Fruit fly (Drosophila melanogaster) whole organism, embryonic: ENCODE measurements around the gene glu.
A peak's percentile ranks its signal among the peaks of the same experiment; 100 is the strongest.

Source experiments
- Asciz ChIP-seq: fragments of 200-800 bp; sonication (Bioruptor generic); optimal IDR thresholded peaks from 2 replicates; lab custom pipeline; 2017; ENCODE audit warnings: missing biosample characterization, mild to moderate bottlenecking, missing genetic modification characterization, missing genetic modification reagents
- CG10321 ChIP-seq: fragments of 200-800 bp; sonication (Bioruptor generic); IDR thresholded peaks from 2 replicates; pipeline ENCODE4 v1.3.6; 2022; ENCODE audit warnings: missing biosample characterization, missing genetic modification characterization
- CG10366 ChIP-seq: fragments of 200-800 bp; sonication (Bioruptor generic); IDR thresholded peaks from 2 replicates; pipeline ENCODE4 v1.3.6; 2022; ENCODE audit warnings: missing biosample characterization, missing genetic modification characterization
- CG11085 ChIP-seq: fragments of 200-800 bp; sonication (Bioruptor generic); IDR thresholded peaks from 2 replicates; pipeline ENCODE4 v1.3.6; 2022; ENCODE audit warnings: missing biosample characterization, missing genetic modification characterization
- CG11695 ChIP-seq: fragments of 200-800 bp; sonication (Bioruptor generic); IDR thresholded peaks from 3 replicates; pipeline ENCODE4 v1.3.6; 2022; ENCODE audit warnings: missing biosample characterization, missing genetic modification characterization
- CG12155 ChIP-seq: fragments of 200-800 bp; sonication (Bioruptor generic); optimal IDR thresholded peaks from 3 replicates; lab custom pipeline; 2016; ENCODE audit warnings: missing biosample characterization, missing genetic modification characterization
- CG14014 ChIP-seq: fragments of 200-800 bp; sonication (Bioruptor generic); IDR thresholded peaks from 2 replicates; pipeline ENCODE4 v1.3.6; 2022; ENCODE audit warnings: missing biosample characterization, missing genetic modification characterization
- CG15011 ChIP-seq: fragments of 200-800 bp; sonication (Bioruptor generic); optimal IDR thresholded peaks from 3 replicates; lab custom pipeline; 2018; ENCODE audit warnings: missing biosample characterization, mild to moderate bottlenecking, missing genetic modification characterization
- CG15479 ChIP-seq: fragments of 200-800 bp; sonication (Bioruptor generic); optimal IDR thresholded peaks from 3 replicates; lab custom pipeline; 2019; ENCODE audit warnings: missing biosample characterization, mild to moderate bottlenecking, missing genetic modification characterization, moderate library complexity
- CG17612 ChIP-seq: fragments of 200-800 bp; sonication (Bioruptor generic); IDR thresholded peaks from 2 replicates; pipeline ENCODE4 v1.3.6; 2022; ENCODE audit warnings: missing biosample characterization, missing genetic modification characterization
- CG1832 ChIP-seq: fragments of 200-800 bp; sonication (Bioruptor generic); optimal IDR thresholded peaks from 2 replicates; lab custom pipeline; 2017; ENCODE audit warnings: missing biosample characterization, mild to moderate bottlenecking, missing genetic modification characterization, inconsistent platforms
- CG30020 ChIP-seq: fragments of 200-800 bp; optimal IDR thresholded peaks from 2 replicates; lab custom pipeline; 2019; ENCODE audit warnings: missing biosample characterization, mild to moderate bottlenecking, missing genetic modification characterization, moderate library complexity
- CG31441 ChIP-seq: fragments of 200-800 bp; sonication (Bioruptor generic); IDR thresholded peaks from 2 replicates; pipeline ENCODE4 v1.3.6; 2022; ENCODE audit warnings: missing biosample characterization, missing genetic modification characterization
- CG8290 ChIP-seq, 3 experiments: fragments of 200-800 bp; sonication (Bioruptor generic); optimal IDR thresholded peaks; 2 replicates each; lab custom pipeline; 2016 to 2019; ENCODE audit warnings: missing biosample characterization in 3 of 3, missing genetic modification characterization in 3 of 3, mild to moderate bottlenecking in 2 of 3, moderate library complexity in 1 of 3
- CG8359 ChIP-seq: fragments of 200-800 bp; sonication (Bioruptor generic); optimal IDR thresholded peaks from 2 replicates; lab custom pipeline; 2017; ENCODE audit warnings: missing biosample characterization, mild to moderate bottlenecking, missing genetic modification characterization, borderline replicate concordance
- CG8478 ChIP-seq: fragments of >200 bp; optimal IDR thresholded peaks from 2 replicates; lab custom pipeline; 2018
- CG9727 ChIP-seq: fragments of 200-800 bp; sonication (Bioruptor generic); optimal IDR thresholded peaks from 3 replicates; lab custom pipeline; 2017; ENCODE audit warnings: missing biosample characterization, mild to moderate bottlenecking, missing genetic modification characterization
- D19B ChIP-seq: fragments of 200-800 bp; sonication (Bioruptor generic); optimal IDR thresholded peaks from 2 replicates; lab custom pipeline; 2017; ENCODE audit warnings: missing biosample characterization, mild to moderate bottlenecking, missing genetic modification characterization
- Dp ChIP-seq: fragments of 200-800 bp; sonication (Bioruptor generic); optimal IDR thresholded peaks from 2 replicates; lab custom pipeline; 2018; ENCODE audit warnings: missing biosample characterization, mild to moderate bottlenecking, missing genetic modification characterization, moderate library complexity
- E2f1 ChIP-seq: fragments of 200-800 bp; sonication (Bioruptor generic); IDR thresholded peaks from 2 replicates; pipeline ENCODE4 v1.3.6; 2022; ENCODE audit warnings: missing biosample characterization, missing genetic modification characterization
- Ets65A ChIP-seq: fragments of 200-800 bp; sonication (Bioruptor generic); peaks from one replicate; lab custom pipeline; 2016; ENCODE audit warnings: missing biosample characterization, missing genetic modification characterization
- Gsc ChIP-seq: fragments of 200-800 bp; sonication (Bioruptor generic); IDR thresholded peaks from 2 replicates; pipeline ENCODE4 v1.3.6; 2022; ENCODE audit warnings: missing biosample characterization, missing genetic modification characterization
- Hmr ChIP-seq: fragments of 200-800 bp; sonication (Bioruptor generic); optimal IDR thresholded peaks from 3 replicates; lab custom pipeline; 2017; ENCODE audit warnings: mild to moderate bottlenecking, missing biosample characterization, missing genetic modification reagents, missing genetic modification characterization
- Med ChIP-seq: fragments of 200-800 bp; sonication (Bioruptor generic); peaks from one replicate; lab custom pipeline; 2016; ENCODE audit warnings: missing biosample characterization, missing genetic modification characterization, mild to moderate bottlenecking, inconsistent platforms, moderate library complexity
- Nf-YA ChIP-seq: fragments of 200-800 bp; sonication (Bioruptor generic); IDR thresholded peaks from 2 replicates; pipeline ENCODE4 v1.3.6; 2022; ENCODE audit warnings: missing biosample characterization, missing genetic modification characterization
- Oaz ChIP-seq: fragments of 200-800 bp; sonication (Bioruptor generic); IDR thresholded peaks from 2 replicates; pipeline ENCODE4 v1.3.6; 2022; ENCODE audit warnings: missing biosample characterization, missing genetic modification characterization
- Opbp ChIP-seq: fragments of 200-800 bp; sonication (Bioruptor generic); IDR thresholded peaks from 3 replicates; pipeline ENCODE4 v1.3.6; 2022; ENCODE audit warnings: missing biosample characterization, missing genetic modification characterization; ENCODE audit not compliant: partially characterized antibody
- Poxn ChIP-seq: fragments of 200-800 bp; sonication (Bioruptor generic); IDR thresholded peaks from 2 replicates; pipeline ENCODE4 v1.3.6; 2022; ENCODE audit warnings: missing biosample characterization, missing genetic modification characterization
- Rfx ChIP-seq: fragments of 200-800 bp; sonication (Bioruptor generic); IDR thresholded peaks from 2 replicates; pipeline ENCODE4 v1.3.6; 2022; ENCODE audit warnings: missing biosample characterization, missing genetic modification characterization
- Sox102F ChIP-seq: fragments of 200-800 bp; sonication (Bioruptor generic); optimal IDR thresholded peaks from 2 replicates; lab custom pipeline; 2018; ENCODE audit warnings: missing biosample characterization, mild to moderate bottlenecking, missing genetic modification characterization, moderate library complexity
- Taf1 ChIP-seq: fragments of 200-800 bp; sonication (Bioruptor generic); IDR thresholded peaks from 2 replicates; pipeline ENCODE4 v1.3.6; 2022; ENCODE audit warnings: missing biosample characterization, missing genetic modification characterization
- ap ChIP-seq: fragments of 200-800 bp; sonication (Bioruptor generic); IDR thresholded peaks from 2 replicates; pipeline ENCODE4 v1.3.6; 2022; ENCODE audit warnings: missing biosample characterization, missing genetic modification characterization
- chinmo ChIP-seq: fragments of 200-800 bp; sonication (Bioruptor generic); IDR thresholded peaks from 4 replicates; pipeline ENCODE4 v1.3.6; 2022; ENCODE audit warnings: missing biosample characterization, missing genetic modification characterization; ENCODE audit not compliant: partially characterized antibody
- ci ChIP-seq: fragments of 200-800 bp; sonication (Bioruptor generic); IDR thresholded peaks from 3 replicates; pipeline ENCODE4 v1.3.6; 2022; ENCODE audit warnings: missing biosample characterization, missing genetic modification characterization
- fd64A ChIP-seq: fragments of 200-800 bp; sonication (Bioruptor generic); optimal IDR thresholded peaks from 3 replicates; lab custom pipeline; 2018; ENCODE audit warnings: missing biosample characterization, mild to moderate bottlenecking, missing genetic modification characterization
- fru ChIP-seq: fragments of >200 bp; optimal IDR thresholded peaks from 2 replicates; lab custom pipeline; 2017
- h ChIP-seq: fragments of >200 bp; optimal IDR thresholded peaks from 2 replicates; lab custom pipeline; 2017
- kay ChIP-seq: fragments of 200-800 bp; sonication (Bioruptor generic); optimal IDR thresholded peaks from 2 replicates; lab custom pipeline; 2016; ENCODE audit warnings: missing biosample characterization, missing genetic modification characterization
- knrl ChIP-seq: fragments of 200-800 bp; sonication (Bioruptor generic); IDR thresholded peaks from 3 replicates; pipeline ENCODE4 v1.3.6; 2022; ENCODE audit warnings: missing biosample characterization, missing genetic modification characterization; ENCODE audit not compliant: partially characterized antibody
- p53 ChIP-seq: fragments of 200-800 bp; sonication (Bioruptor generic); optimal IDR thresholded peaks from 2 replicates; lab custom pipeline; 2016; ENCODE audit warnings: missing biosample characterization, missing genetic modification characterization
- peb ChIP-seq: fragments of 200-800 bp; sonication (Bioruptor generic); IDR thresholded peaks from 2 replicates; pipeline ENCODE4 v1.3.6; 2022; ENCODE audit warnings: missing biosample characterization, missing genetic modification characterization
- phol ChIP-seq: fragments of 200-800 bp; sonication (Bioruptor generic); optimal IDR thresholded peaks from 3 replicates; lab custom pipeline; 2018; ENCODE audit warnings: missing biosample characterization, mild to moderate bottlenecking, missing genetic modification characterization, moderate library complexity
- pum ChIP-seq: fragments of 200-800 bp; sonication (Bioruptor generic); optimal IDR thresholded peaks from 2 replicates; lab custom pipeline; 2016; ENCODE audit warnings: missing biosample characterization, missing genetic modification characterization
- sd ChIP-seq: fragments of 200-800 bp; sonication (Bioruptor generic); optimal IDR thresholded peaks from 3 replicates; lab custom pipeline; 2018; ENCODE audit warnings: missing biosample characterization, mild to moderate bottlenecking, missing genetic modification characterization, moderate library complexity
- shn ChIP-seq: fragments of 200-800 bp; sonication (Bioruptor generic); optimal IDR thresholded peaks from 3 replicates; lab custom pipeline; 2016; ENCODE audit warnings: missing biosample characterization, missing genetic modification characterization
- sisA ChIP-seq: fragments of 200-800 bp; sonication (Bioruptor generic); IDR thresholded peaks from 2 replicates; pipeline ENCODE4 v1.3.6; 2022; ENCODE audit warnings: missing biosample characterization, missing genetic modification characterization
- slbo ChIP-seq: fragments of 200-800 bp; sonication (Bioruptor generic); IDR thresholded peaks from 2 replicates; pipeline ENCODE4 v1.3.6; 2022; ENCODE audit warnings: missing biosample characterization, missing genetic modification characterization
- stwl ChIP-seq: fragments of 200-800 bp; sonication (Bioruptor generic); optimal IDR thresholded peaks from 3 replicates; lab custom pipeline; 2018; ENCODE audit warnings: missing biosample characterization, mild to moderate bottlenecking, missing genetic modification characterization, moderate library complexity
- tin ChIP-seq: fragments of 200-800 bp; sonication (Bioruptor generic); optimal IDR thresholded peaks from 3 replicates; lab custom pipeline; 2016; ENCODE audit warnings: missing biosample characterization, missing genetic modification characterization
- tx ChIP-seq: fragments of 200-800 bp; sonication (Bioruptor generic); optimal IDR thresholded peaks from 2 replicates; lab custom pipeline; 2016; ENCODE audit warnings: missing biosample characterization, missing genetic modification characterization

Gene glu

DNA sequence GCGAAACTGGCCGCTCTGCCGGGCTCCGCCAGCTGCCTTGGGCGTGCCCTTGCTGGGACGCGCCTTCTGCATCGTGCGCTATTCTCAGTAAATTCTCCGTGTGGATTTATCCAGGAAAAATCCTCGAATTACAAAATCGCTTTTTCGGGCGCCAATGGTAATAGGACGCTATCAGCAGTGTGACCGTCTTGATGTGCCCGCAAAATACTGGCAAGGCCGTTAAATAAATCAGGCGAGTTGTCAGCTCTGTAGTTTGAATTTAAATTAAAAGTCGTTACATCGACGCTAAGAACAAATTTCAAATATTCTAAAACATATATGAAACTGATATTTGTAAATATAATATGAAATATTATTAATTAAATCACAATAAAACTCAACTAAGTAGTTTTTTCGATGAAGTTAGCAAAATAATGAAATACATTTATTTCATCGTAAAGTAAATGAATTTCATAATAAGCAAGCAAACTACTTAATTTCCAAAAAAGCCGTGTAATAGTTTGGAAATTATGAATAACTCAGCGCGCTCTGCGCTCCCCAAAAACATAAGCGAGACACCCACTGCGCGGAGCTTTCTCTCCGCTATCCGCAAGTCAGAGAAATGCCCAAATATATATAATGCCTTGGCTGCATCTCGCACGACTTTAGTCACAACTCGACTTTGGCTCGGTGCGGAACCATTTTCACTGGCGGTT is at the start of gene glu, which contains the start of gene ChLD3 (continued):
- TF ChIP-seq pum (GFP tag; lab: Kevin White, UChicago) (no peak), Gsc (GFP tag; lab: Robert Waterston, UW) (no peak), Opbp (GFP tag; lab: Robert Waterston, UW) (0 out of 3 replicates have a peak, but pooled peaks have one; percentile 22), E2f1 (GFP tag; lab: Robert Waterston, UW) (no peak), chinmo (GFP tag; lab: Robert Waterston, UW) (no peak), CG10366 (GFP tag; lab: Robert Waterston, UW) (no peak), CG8359 (GFP tag; lab: Kevin White, UChicago) (no peak), tx (GFP tag; lab: Kevin White, UChicago) (no peak), CG17612 (no peak), fd64A (GFP tag; lab: Kevin White, UChicago) (no peak)
- TF ChIP-seq, all 482 proteins: peak for 36

DNA sequence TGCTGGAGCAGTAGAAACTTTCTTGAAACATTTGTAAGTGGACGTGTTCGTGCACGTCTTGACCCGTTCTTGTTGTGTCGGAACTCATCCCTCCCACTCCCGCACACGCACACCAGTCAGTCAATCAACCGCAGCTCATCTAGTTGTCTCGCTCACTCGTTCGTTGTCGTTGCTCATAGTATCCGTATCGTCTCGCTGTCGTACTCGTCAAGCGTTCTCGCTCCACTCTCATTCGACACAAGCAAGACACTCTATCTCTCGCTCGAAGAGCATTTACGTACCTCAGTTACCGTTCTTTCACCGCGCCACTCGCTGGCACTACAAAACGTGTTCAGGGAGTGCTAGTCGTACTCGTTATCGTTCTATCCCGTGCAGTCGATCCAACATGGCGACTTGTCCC is 49.4 kb upstream of the glu start:
- TF ChIP-seq ap (GFP tag; lab: Robert Waterston, UW) (no peak), Med (GFP tag; lab: Kevin White, UChicago) (peak; percentile 10), CG30020 (tag; lab: Kevin White, UChicago) (no peak), Ets65A (GFP tag; lab: Kevin White, UChicago) (peak; percentile 66), CG8478 (peak; percentile 73), Poxn (no peak), CG15011 (no peak), shn (GFP tag; lab: Kevin White, UChicago) (no peak), CG31441 (GFP tag; lab: Robert Waterston, UW) (no peak), phol (tag; lab: Kevin White, UChicago) (peak; percentile 49), CG10321 (peak; percentile 77), CG11695 (GFP tag; lab: Robert Waterston, UW) (0 out of 3 replicates have a peak, but pooled peaks have one; percentile 15), CG9727 (GFP tag; lab: Kevin White, UChicago) (no peak), Rfx (GFP tag; lab: Robert Waterston, UW) (0 out of 2 replicates have a peak, but pooled peaks have one; percentile 7), CG11085 (no peak), Taf1 (no peak), slbo (GFP tag; lab: Robert Waterston, UW) (0 out of 2 replicates have a peak, but pooled peaks have one; percentile 9), CG14014 (no peak), Sox102F (GFP tag; lab: Kevin White, UChicago) (no peak), CG12155 (GFP tag; lab: Kevin White, UChicago) (peak; percentile 90), Asciz (GFP tag; lab: Kevin White, UChicago) (no peak), kay (no peak), Hmr (no peak), fru (lab: Kevin White, UChicago) (peak; percentile 52), peb (GFP tag; lab: Robert Waterston, UW) (no peak), CG8290 (GFP tag; optimal IDR thresholded peaks at IDR 0.05; lab: Kevin White, UChicago) (peak; percentile 85), CG8290 (tag; optimal IDR thresholded peaks at IDR 0.05; lab: Kevin White, UChicago) (peak in 1 of 2 experiments; percentile 38), Dp (no peak), ci (0 out of 3 replicates have a peak, but pooled peaks have one; percentile 19), sisA (GFP tag; lab: Robert Waterston, UW) (no peak), Nf-YA (GFP tag; lab: Robert Waterston, UW) (no peak), stwl (peak; percentile 85), D19B (GFP tag; lab: Kevin White, UChicago) (no peak), CG1832 (GFP tag; lab: Kevin White, UChicago) (peak; percentile 30), Oaz (GFP tag; lab: Robert Waterston, UW) (no peak), h (lab: Kevin White, UChicago) (no peak), CG15479 (no peak), p53 (GFP tag; lab: Kevin White, UChicago) (peak; percentile 98), tin (GFP tag; lab: Kevin White, UChicago) (no peak), knrl (GFP tag; lab: Robert Waterston, UW) (0 out of 3 replicates have a peak, but pooled peaks have one; percentile 19), sd (tag; lab: Kevin White, UChicago) (no peak)
